Worm (Caenorhabditis elegans): Measurements from ENCODE around the gene F38H4.5.

DNA sequence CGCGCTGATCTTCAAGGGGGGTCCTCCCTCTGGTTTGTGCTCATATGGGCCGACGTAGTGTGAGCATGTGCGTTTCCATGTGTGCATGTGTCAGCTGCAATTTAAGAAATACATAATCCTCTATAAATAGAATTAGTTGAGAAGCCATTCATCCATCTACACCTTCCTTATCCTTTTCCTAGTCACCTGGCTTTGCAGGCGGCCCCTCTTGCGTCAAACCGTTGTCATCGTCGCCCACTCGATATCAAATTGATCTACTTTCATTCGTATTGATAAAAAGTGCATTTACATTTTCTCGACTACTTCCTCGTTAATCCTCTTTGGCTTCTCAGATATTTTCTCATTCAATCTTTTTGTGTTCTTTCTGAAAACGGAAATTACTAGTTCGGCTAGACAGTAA lies 40.0 kb upstream of the F38H4.5 start:
- no peak for TF ChIP-seq nhr-237 (tag; optimal IDR thresholded peaks at IDR 0.05)
- TF ChIP-seq Y48G9A.11 (GFP tag; IDR thresholded peaks at IDR 0.05) = no peak
- no peak for TF ChIP-seq unc-130 (GFP tag; optimal IDR thresholded peaks at IDR 0.05)
- peak; percentile 37 for TF ChIP-seq mxl-3 (GFP tag; optimal IDR thresholded peaks at IDR 0.05)
- TF ChIP-seq pha-4 (GFP tag; IDR thresholded peaks at IDR 0.05) = no peak
- TF ChIP-seq pha-4 (tag; optimal IDR thresholded peaks at IDR 0.05) = no peak

All from whole organism, L4 larva.